Worm (Caenorhabditis elegans): ENCODE measurements around the gene lgc-5.

DNA sequence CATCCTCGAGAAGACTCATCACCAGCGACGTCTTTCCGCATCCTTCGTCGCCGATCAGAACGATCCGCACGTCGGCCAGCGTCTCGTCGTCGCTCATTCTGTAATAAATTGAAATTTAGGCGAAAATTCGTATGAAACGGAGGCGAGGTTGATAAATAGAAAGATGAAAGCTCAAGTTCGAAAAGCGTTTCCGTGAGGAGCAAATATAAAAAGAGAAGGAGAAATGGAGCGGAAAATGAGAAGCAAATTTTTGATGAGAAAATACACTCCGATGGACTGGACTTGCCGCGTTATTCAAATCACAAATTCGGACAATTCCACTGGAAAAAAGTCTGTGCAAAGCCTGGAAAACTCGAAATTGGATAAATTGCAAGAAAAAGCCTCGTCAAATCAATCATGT, 51.6 kb downstream of the lgc-5 start, which contains the start of gene D2096.11:
- TF ChIP-seq him-1 (tag; optimal IDR thresholded peaks at IDR 0.05) (no peak), dao-5 (tag; optimal IDR thresholded peaks at IDR 0.05) (no peak), W03F9.2 (tag; optimal IDR thresholded peaks at IDR 0.05) (no peak)

Measured in whole organism, L4/young adult.